Worm (Caenorhabditis elegans) whole organism, mixed stage, embryonic: ENCODE results near the gene ZK892.6.

Experiments used
- blmp-1 ChIP-seq: fragments of 150-350 bp; optimal IDR thresholded peaks from 2 replicates; lab custom pipeline; 2014; ENCODE audit warnings: missing biosample characterization, missing genetic modification characterization
- flh-1 ChIP-seq: fragments of 200-800 bp; sonication (Bioruptor generic); optimal IDR thresholded peaks from 2 replicates; lab custom pipeline; 2018; ENCODE audit warnings: mild to moderate bottlenecking, missing genetic modification characterization, moderate library complexity, missing compliant biosample characterization
- lin-13 ChIP-seq: fragments of 150-350 bp; optimal IDR thresholded peaks from 2 replicates; lab custom pipeline; 2014; ENCODE audit warnings: missing biosample characterization, missing genetic modification characterization
- nhr-28 ChIP-seq: fragments of 150-350 bp; optimal IDR thresholded peaks from 2 replicates; lab custom pipeline; 2014; ENCODE audit warnings: missing biosample characterization, missing genetic modification characterization
- nhr-76 ChIP-seq: sonication (generic microtip); optimal IDR thresholded peaks from 2 replicates; lab custom pipeline; 2017; ENCODE audit warnings: missing biosample characterization, missing genetic modification characterization
- pha-4 ChIP-seq: fragments of 150-350 bp; optimal IDR thresholded peaks from 2 replicates; lab custom pipeline; 2018; ENCODE audit warnings: missing biosample characterization, missing genetic modification reagents, missing genetic modification characterization
- unc-62 ChIP-seq: fragments of 150-350 bp; optimal IDR thresholded peaks from 2 replicates; lab custom pipeline; 2014; ENCODE audit warnings: missing biosample characterization, missing genetic modification reagents, missing genetic modification characterization
- ztf-11 ChIP-seq: fragments of 150-350 bp; optimal IDR thresholded peaks from 2 replicates; lab custom pipeline; 2014; ENCODE audit warnings: missing biosample characterization, missing genetic modification characterization

DNA sequence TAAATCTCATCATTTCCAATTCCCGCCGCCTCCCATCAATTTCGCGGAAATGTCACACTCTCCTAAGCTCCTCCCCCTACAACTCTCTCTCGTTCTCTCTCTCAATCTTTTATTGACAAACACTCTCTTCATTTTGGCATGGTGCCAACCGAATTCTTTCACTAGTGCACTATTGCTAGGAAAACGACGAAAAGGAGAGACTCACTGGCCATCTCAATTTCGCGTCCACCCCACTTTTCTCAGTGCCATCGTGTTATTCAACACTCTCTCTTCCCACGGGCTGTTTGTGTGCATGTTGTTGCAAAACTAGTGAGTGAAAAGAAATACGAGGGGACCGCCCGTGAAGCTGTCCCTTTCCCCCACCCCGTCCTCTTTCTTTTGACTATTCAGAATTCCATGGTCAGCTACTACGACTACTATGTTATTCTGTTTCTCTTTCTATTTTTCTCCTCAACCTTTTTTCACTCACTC, 5.0 kb upstream of the ZK892.6 start:
- TF ChIP-seq flh-1 (GFP tag; lab: Kevin White, UChicago) (no peak), nhr-76 (tag; lab: Kevin White, UChicago) (no peak), lin-13 (tag; lab: Kevin White, UChicago) (no peak), ztf-11 (no peak), blmp-1 (no peak), nhr-28 (no peak), unc-62 (GFP tag; lab: Kevin White, UChicago) (peak; percentile 89), pha-4 (tag; lab: Kevin White, UChicago) (no peak)
